Fruit fly (Drosophila melanogaster) whole organism, prepupa: ENCODE measurements around the gene Grx3.

Experiments used
- Blimp-1 ChIP-seq: fragments of 200-800 bp; sonication (Bioruptor generic); optimal IDR thresholded peaks from 3 replicates; lab custom pipeline; 2017; ENCODE audit warnings: missing biosample characterization, missing genetic modification characterization, mild to moderate bottlenecking, moderate library complexity, missing genetic modification reagents
- CG10631 ChIP-seq: fragments of 200-800 bp; sonication (Bioruptor generic); optimal IDR thresholded peaks from 2 replicates; lab custom pipeline; 2016; ENCODE audit warnings: missing biosample characterization, missing genetic modification characterization
- CG10669 ChIP-seq: fragments of 200-800 bp; sonication (Bioruptor generic); optimal IDR thresholded peaks from 3 replicates; lab custom pipeline; 2018; ENCODE audit warnings: missing biosample characterization, mild to moderate bottlenecking, missing genetic modification characterization, moderate library complexity
- CG11902 ChIP-seq: fragments of 200-800 bp; sonication (Bioruptor generic); optimal IDR thresholded peaks from 3 replicates; lab custom pipeline; 2016; ENCODE audit warnings: missing biosample characterization, missing genetic modification characterization
- CG1621 ChIP-seq: fragments of 200-800 bp; sonication (Bioruptor generic); optimal IDR thresholded peaks from 3 replicates; lab custom pipeline; 2018; ENCODE audit warnings: missing biosample characterization, mild to moderate bottlenecking, missing genetic modification characterization
- CG31627 ChIP-seq: fragments of 200-800 bp; sonication (Bioruptor generic); optimal IDR thresholded peaks from 3 replicates; lab custom pipeline; 2016; ENCODE audit warnings: missing biosample characterization, missing genetic modification characterization
- CG32006 ChIP-seq: fragments of 200-800 bp; sonication (Bioruptor generic); optimal IDR thresholded peaks from 3 replicates; lab custom pipeline; 2017; ENCODE audit warnings: missing biosample characterization, mild to moderate bottlenecking, missing genetic modification characterization
- CG34406 ChIP-seq: fragments of 200-800 bp; sonication (Bioruptor generic); optimal IDR thresholded peaks from 3 replicates; lab custom pipeline; 2016; ENCODE audit warnings: missing biosample characterization, missing genetic modification characterization
- CG3919 ChIP-seq: fragments of 200-800 bp; sonication (Bioruptor generic); optimal IDR thresholded peaks from 3 replicates; lab custom pipeline; 2016; ENCODE audit warnings: missing biosample characterization, missing genetic modification characterization
- CG4318 ChIP-seq: fragments of 200-800 bp; sonication (Bioruptor generic); optimal IDR thresholded peaks from 3 replicates; lab custom pipeline; 2017; ENCODE audit warnings: missing biosample characterization, mild to moderate bottlenecking, missing genetic modification characterization
- CG6276 ChIP-seq: fragments of 200-800 bp; sonication (Bioruptor generic); optimal IDR thresholded peaks from 2 replicates; lab custom pipeline; 2017; ENCODE audit warnings: missing biosample characterization, mild to moderate bottlenecking, missing genetic modification characterization
- CG6808 ChIP-seq: fragments of 200-800 bp; sonication (Bioruptor generic); optimal IDR thresholded peaks from 3 replicates; lab custom pipeline; 2017; ENCODE audit warnings: missing biosample characterization, missing genetic modification characterization, mild to moderate bottlenecking, moderate library complexity, missing genetic modification reagents
- CG6854 ChIP-seq: fragments of 200-800 bp; sonication (Bioruptor generic); optimal IDR thresholded peaks from 2 replicates; lab custom pipeline; 2017; ENCODE audit warnings: missing biosample characterization, mild to moderate bottlenecking, missing genetic modification characterization
- CG7368 ChIP-seq: fragments of 200-800 bp; sonication (Bioruptor generic); optimal IDR thresholded peaks from 3 replicates; lab custom pipeline; 2016; ENCODE audit warnings: missing biosample characterization, missing genetic modification characterization
- CG8119 ChIP-seq: fragments of 200-800 bp; sonication (Bioruptor generic); IDR thresholded peaks from 3 replicates; pipeline ENCODE4 v1.3.6; 2022; ENCODE audit warnings: missing biosample characterization, missing genetic modification characterization
- CG9139 ChIP-seq: fragments of 200-800 bp; sonication (Bioruptor generic); optimal IDR thresholded peaks from 3 replicates; lab custom pipeline; 2017; ENCODE audit warnings: missing biosample characterization, mild to moderate bottlenecking, missing genetic modification characterization
- Eip75B ChIP-seq: fragments of 200-800 bp; sonication (Bioruptor generic); optimal IDR thresholded peaks from 3 replicates; lab custom pipeline; 2016; ENCODE audit warnings: missing biosample characterization, missing genetic modification characterization
- Eip78C ChIP-seq: fragments of 200-800 bp; sonication (Bioruptor generic); peaks from one replicate; lab custom pipeline; 2016; ENCODE audit warnings: missing biosample characterization, missing genetic modification characterization
- Ets21C ChIP-seq: fragments of 200-800 bp; sonication (Bioruptor generic); optimal IDR thresholded peaks from 3 replicates; lab custom pipeline; 2016; ENCODE audit warnings: missing biosample characterization, missing genetic modification characterization
- Ets96B ChIP-seq: fragments of 200-800 bp; optimal IDR thresholded peaks from 2 replicates; lab custom pipeline; 2019; ENCODE audit warnings: missing biosample characterization, mild to moderate bottlenecking, missing genetic modification characterization, moderate library complexity
- Hr38 ChIP-seq: sonication (Bioruptor generic); optimal IDR thresholded peaks from 2 replicates; lab custom pipeline; 2016; ENCODE audit warnings: missing biosample characterization, missing genetic modification characterization
- Hr39 ChIP-seq: fragments of 200-800 bp; sonication (Bioruptor generic); optimal IDR thresholded peaks from 2 replicates; lab custom pipeline; 2016; ENCODE audit warnings: missing biosample characterization, missing genetic modification characterization
- Hr4 ChIP-seq: fragments of 200-800 bp; sonication (Bioruptor generic); optimal IDR thresholded peaks from 3 replicates; lab custom pipeline; 2016; ENCODE audit warnings: missing biosample characterization, missing genetic modification characterization
- Lpt ChIP-seq: fragments of 200-800 bp; sonication (Bioruptor generic); optimal IDR thresholded peaks from 3 replicates; lab custom pipeline; 2016; ENCODE audit warnings: missing biosample characterization, missing genetic modification characterization
- Met ChIP-seq: fragments of 200-800 bp; sonication (Bioruptor generic); optimal IDR thresholded peaks from 3 replicates; lab custom pipeline; 2016; ENCODE audit warnings: missing biosample characterization, missing genetic modification characterization
- OdsH ChIP-seq: fragments of 200-800 bp; sonication (Bioruptor generic); optimal IDR thresholded peaks from 3 replicates; lab custom pipeline; 2016; ENCODE audit warnings: missing biosample characterization, missing genetic modification characterization
- Smox ChIP-seq: fragments of 200-800 bp; sonication (Bioruptor generic); optimal IDR thresholded peaks from 3 replicates; lab custom pipeline; 2016; ENCODE audit warnings: missing biosample characterization, missing genetic modification characterization
- Sox102F ChIP-seq: fragments of 200-800 bp; sonication (Bioruptor generic); optimal IDR thresholded peaks from 2 replicates; lab custom pipeline; 2016; ENCODE audit warnings: missing biosample characterization, mild to moderate bottlenecking, missing genetic modification characterization
- Sox15 ChIP-seq: fragments of 200-800 bp; sonication (Bioruptor generic); optimal IDR thresholded peaks from 3 replicates; lab custom pipeline; 2016; ENCODE audit warnings: missing biosample characterization, missing genetic modification characterization
- achi ChIP-seq: fragments of 200-800 bp; sonication (Bioruptor generic); optimal IDR thresholded peaks from 3 replicates; lab custom pipeline; 2016; ENCODE audit warnings: missing biosample characterization, missing genetic modification characterization
- acj6 ChIP-seq: fragments of 200-800 bp; sonication (Bioruptor generic); optimal IDR thresholded peaks from 3 replicates; lab custom pipeline; 2016; ENCODE audit warnings: missing biosample characterization, missing genetic modification characterization
- cyc ChIP-seq: fragments of 200-800 bp; sonication (Bioruptor generic); optimal IDR thresholded peaks from 3 replicates; lab custom pipeline; 2016; ENCODE audit warnings: missing biosample characterization, missing genetic modification characterization
- dac ChIP-seq: fragments of 200-800 bp; sonication (Bioruptor generic); optimal IDR thresholded peaks from 2 replicates; lab custom pipeline; 2017; ENCODE audit warnings: missing biosample characterization, mild to moderate bottlenecking, missing genetic modification characterization
- fd59A ChIP-seq: fragments of 200-800 bp; sonication (Bioruptor generic); optimal IDR thresholded peaks from 2 replicates; lab custom pipeline; 2017; ENCODE audit warnings: missing biosample characterization, mild to moderate bottlenecking, missing genetic modification characterization, missing genetic modification reagents
- fkh ChIP-seq: fragments of 200-800 bp; sonication (Bioruptor generic); optimal IDR thresholded peaks from 3 replicates; lab custom pipeline; 2017; ENCODE audit warnings: missing biosample characterization, mild to moderate bottlenecking, missing genetic modification characterization, moderate library complexity
- lz ChIP-seq: fragments of 200-800 bp; sonication (Bioruptor generic); optimal IDR thresholded peaks from 3 replicates; lab custom pipeline; 2016; ENCODE audit warnings: missing biosample characterization, missing genetic modification characterization
- net ChIP-seq: fragments of 200-800 bp; sonication (Bioruptor generic); optimal IDR thresholded peaks from 3 replicates; lab custom pipeline; 2016; ENCODE audit warnings: missing biosample characterization, missing genetic modification characterization
- pdm3 ChIP-seq: fragments of 200-800 bp; sonication (Bioruptor generic); optimal IDR thresholded peaks from 3 replicates; lab custom pipeline; 2016; ENCODE audit warnings: missing biosample characterization, missing genetic modification characterization
- salr ChIP-seq, 2 experiments: fragments of 200-800 bp; sonication (Bioruptor generic); optimal IDR thresholded peaks; 3 replicates each; lab custom pipeline; 2016 to 2018; ENCODE audit warnings: missing biosample characterization in 2 of 2, missing genetic modification characterization in 2 of 2, mild to moderate bottlenecking in 1 of 2
- spab ChIP-seq: fragments of 200-800 bp; sonication (Bioruptor generic); optimal IDR thresholded peaks from 2 replicates; lab custom pipeline; 2017; ENCODE audit warnings: missing biosample characterization, mild to moderate bottlenecking, missing genetic modification characterization, missing genetic modification reagents
- ss ChIP-seq, 2 experiments: fragments of 200-800 bp; sonication (Bioruptor generic); optimal IDR thresholded peaks; 2 replicates in 1 of 2; 3 replicates in 1 of 2; lab custom pipeline; 2017 to 2018; ENCODE audit warnings: mild to moderate bottlenecking in 2 of 2, missing biosample characterization in 2 of 2, missing genetic modification characterization in 2 of 2, moderate library complexity in 1 of 2
- svp ChIP-seq: fragments of 200-800 bp; sonication (Bioruptor generic); peaks from one replicate; lab custom pipeline; 2016; ENCODE audit warnings: missing biosample characterization, missing genetic modification characterization
- topi ChIP-seq: fragments of 200-800 bp; sonication (Bioruptor generic); optimal IDR thresholded peaks from 3 replicates; lab custom pipeline; 2016; ENCODE audit warnings: missing biosample characterization, missing genetic modification characterization
- vri ChIP-seq: fragments of 200-800 bp; sonication (Bioruptor generic); optimal IDR thresholded peaks from 3 replicates; lab custom pipeline; 2016; ENCODE audit warnings: missing biosample characterization, mild to moderate bottlenecking, missing genetic modification characterization

Gene Grx3

dm6 chr2L:13394903-13395302 lies 28.7 kb downstream of the Grx3 start, which contains the start of gene RpL24 (continued):
- TF ChIP-seq Sox102F (GFP tag; lab: Kevin White, UChicago) (peak; percentile 91), spab (peak; percentile 70), CG6808 (GFP tag; lab: Kevin White, UChicago) (peak; percentile 78), Met (GFP tag; lab: Kevin White, UChicago) (peak; percentile 91), Hr38 (no peak), CG1621 (tag; lab: Kevin White, UChicago) (peak; percentile 73), CG11902 (GFP tag; lab: Kevin White, UChicago) (peak; percentile 36), CG10631 (GFP tag; lab: Kevin White, UChicago) (no peak), CG34406 (GFP tag; lab: Kevin White, UChicago) (peak; percentile 86), Sox15 (GFP tag; lab: Kevin White, UChicago) (peak; percentile 1), CG3919 (peak; percentile 95), Smox (peak; percentile 82), vri (GFP tag; lab: Kevin White, UChicago) (peak; percentile 92), CG9139 (GFP tag; lab: Kevin White, UChicago) (peak; percentile 87), Blimp-1 (GFP tag; lab: Kevin White, UChicago) (peak; percentile 75), CG31627 (GFP tag; lab: Kevin White, UChicago) (peak; percentile 79), fd59A (GFP tag; lab: Kevin White, UChicago) (peak; percentile 61), CG32006 (peak; percentile 41), fkh (GFP tag; lab: Kevin White, UChicago) (no peak), CG4318 (GFP tag; lab: Kevin White, UChicago) (no peak), svp (GFP tag; lab: Kevin White, UChicago) (no peak), dac (peak; percentile 75), cyc (GFP tag; lab: Kevin White, UChicago) (peak; percentile 84)
- TF ChIP-seq, all 60 proteins: peak for 50

DNA sequence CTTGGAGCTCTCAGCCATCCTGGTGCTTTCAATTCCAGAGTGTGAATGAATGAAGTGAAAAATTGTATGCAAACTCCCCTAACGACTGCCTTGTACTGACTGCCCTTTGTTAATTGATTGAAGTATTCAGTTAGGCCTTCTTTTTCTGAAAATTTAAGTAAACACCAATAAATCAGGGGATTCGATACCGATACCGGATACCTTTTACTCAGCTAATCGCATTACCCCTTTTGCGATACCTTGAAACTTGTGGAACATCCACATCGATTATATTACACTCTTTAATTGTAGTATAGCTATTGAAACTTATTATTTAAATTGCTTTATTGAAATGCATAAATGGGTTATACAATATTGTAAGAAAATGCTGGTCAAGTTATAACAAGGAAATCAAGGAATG lies 29.8 kb downstream of the Grx3 start, which contains the start of gene CG16957:
Gene CG16957 (minus strand): TSS at position 101 of the 400 bp plus-strand sequence.
- TF ChIP-seq Ets96B (tag; lab: Kevin White, UChicago) = no peak
- no peak for TF ChIP-seq Sox15 (GFP tag; lab: Kevin White, UChicago)
- no peak for TF ChIP-seq vri (GFP tag; lab: Kevin White, UChicago)
- TF ChIP-seq OdsH = no peak
- no peak for TF ChIP-seq Hr4
- no peak for TF ChIP-seq cyc (GFP tag; lab: Kevin White, UChicago)
- TF ChIP-seq Sox102F (GFP tag; lab: Kevin White, UChicago) = no peak
- no peak for TF ChIP-seq fkh (GFP tag; lab: Kevin White, UChicago)
- no peak for TF ChIP-seq Met (GFP tag; lab: Kevin White, UChicago)
- no peak for TF ChIP-seq fd59A (GFP tag; lab: Kevin White, UChicago)
- TF ChIP-seq ss (GFP tag; optimal IDR thresholded peaks at IDR 0.05; lab: Kevin White, UChicago) = no peak
- TF ChIP-seq achi (GFP tag; lab: Kevin White, UChicago) = no peak
- no peak for TF ChIP-seq lz
- no peak for TF ChIP-seq Eip75B (GFP tag; lab: Kevin White, UChicago)

- TF ChIP-seq vri (GFP tag; lab: Kevin White, UChicago) (no peak), Hr39 (GFP tag; lab: Kevin White, UChicago) (no peak), achi (GFP tag; lab: Kevin White, UChicago) (no peak), CG6276 (GFP tag; lab: Kevin White, UChicago) (no peak), Hr4 (no peak), Eip75B (GFP tag; lab: Kevin White, UChicago) (no peak), Eip78C (GFP tag; lab: Kevin White, UChicago) (no peak), spab (no peak), CG34406 (GFP tag; lab: Kevin White, UChicago) (no peak)
Measured at dm6 chr2L:13397393-13397792, 31.1 kb downstream of the Grx3 start.

DNA sequence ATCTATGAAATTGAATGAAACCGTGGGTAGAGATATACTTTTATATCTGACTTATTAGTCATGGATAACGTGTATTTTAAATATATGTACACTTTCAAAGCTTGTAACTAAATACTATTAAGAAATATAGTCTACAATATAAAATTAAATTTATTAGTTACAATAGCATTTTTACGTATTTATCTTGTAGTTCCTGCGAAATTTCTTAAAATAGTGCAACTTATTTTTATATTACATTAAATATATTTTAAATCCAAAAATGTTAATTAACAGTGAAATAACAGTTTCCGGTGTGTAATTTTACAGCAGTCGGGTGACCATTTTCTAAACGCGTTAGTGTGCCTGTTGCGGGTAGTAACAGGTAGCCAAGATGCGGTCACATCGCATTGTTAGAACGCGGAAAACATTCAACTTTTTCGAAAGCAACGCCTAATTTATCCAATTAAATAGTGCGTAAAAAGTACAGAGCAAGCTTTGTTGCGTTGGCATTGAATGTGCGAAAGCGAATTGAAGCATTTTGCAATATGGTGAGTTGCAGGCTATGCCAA lies 32.4 kb downstream of the Grx3 start, which contains the start of the genes CG10859 and CG7110:
Gene CG10859 (minus strand): TSS at position 51 of the 548 bp plus-strand sequence.
Gene CG7110 (plus strand): TSS at position 378 of the 548 bp plus-strand sequence.
- TF ChIP-seq salr (GFP tag; optimal IDR thresholded peaks at IDR 0.05; lab: Kevin White, UChicago) (no peak), topi (GFP tag; lab: Kevin White, UChicago) (peak; percentile 27), CG7368 (no peak), Hr4 (no peak), CG9139 (GFP tag; lab: Kevin White, UChicago) (no peak), net (GFP tag; lab: Kevin White, UChicago) (no peak), CG8119 (GFP tag; lab: Robert Waterston, UW) (no peak), vri (GFP tag; lab: Kevin White, UChicago) (no peak), Lpt (GFP tag; lab: Kevin White, UChicago) (no peak), CG6854 (GFP tag; lab: Kevin White, UChicago) (no peak), Ets21C (GFP tag; lab: Kevin White, UChicago) (no peak), acj6 (GFP tag; lab: Kevin White, UChicago) (no peak), CG10669 (peak; percentile 10), CG11902 (GFP tag; lab: Kevin White, UChicago) (no peak), fkh (GFP tag; lab: Kevin White, UChicago) (no peak), CG10631 (GFP tag; lab: Kevin White, UChicago) (no peak), pdm3 (no peak), fd59A (GFP tag; lab: Kevin White, UChicago) (no peak)
